Worm (Caenorhabditis elegans): ENCODE results near the gene T23B5.6.

T23B5.6 gene

DNA sequence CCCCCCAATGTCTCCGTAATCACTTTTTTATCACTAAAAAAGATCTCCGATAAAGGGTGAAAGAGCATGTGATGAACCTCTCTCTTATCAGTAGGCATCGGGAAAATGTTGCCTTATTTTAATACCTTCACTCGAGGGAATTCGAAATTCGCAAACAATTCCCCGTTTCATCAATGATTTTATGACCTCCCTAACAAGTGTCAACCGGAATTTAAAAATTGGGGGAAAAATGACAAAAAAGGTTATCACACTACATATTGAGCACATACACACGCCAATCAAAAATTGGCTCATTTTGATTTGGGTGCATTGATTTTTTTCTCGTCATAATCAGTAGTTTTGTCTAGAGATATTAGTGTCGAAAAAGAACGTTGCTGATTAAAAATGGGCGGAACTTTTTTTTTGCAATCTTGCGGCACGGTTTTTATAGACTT, 12.7 kb upstream of the T23B5.6 start (continued):
- TF ChIP-seq madf-5 (GFP tag; IDR thresholded peaks at IDR 0.05) (no peak), nhr-25 (tag; optimal IDR thresholded peaks at IDR 0.05; ENCODE audit: borderline replicate concordance, insufficient read depth) (no peak), lin-15B (tag; optimal IDR thresholded peaks at IDR 0.05) (no peak), tra-1 (GFP tag; IDR thresholded peaks at IDR 0.05) (peak; percentile 95), ceh-82 (tag; optimal IDR thresholded peaks at IDR 0.05) (no peak), zip-2 (tag; optimal IDR thresholded peaks at IDR 0.05) (no peak), set-16 (GFP tag; IDR thresholded peaks at IDR 0.05) (no peak), nhr-28 (tag; optimal IDR thresholded peaks at IDR 0.05) (peak; percentile 88)

DNA sequence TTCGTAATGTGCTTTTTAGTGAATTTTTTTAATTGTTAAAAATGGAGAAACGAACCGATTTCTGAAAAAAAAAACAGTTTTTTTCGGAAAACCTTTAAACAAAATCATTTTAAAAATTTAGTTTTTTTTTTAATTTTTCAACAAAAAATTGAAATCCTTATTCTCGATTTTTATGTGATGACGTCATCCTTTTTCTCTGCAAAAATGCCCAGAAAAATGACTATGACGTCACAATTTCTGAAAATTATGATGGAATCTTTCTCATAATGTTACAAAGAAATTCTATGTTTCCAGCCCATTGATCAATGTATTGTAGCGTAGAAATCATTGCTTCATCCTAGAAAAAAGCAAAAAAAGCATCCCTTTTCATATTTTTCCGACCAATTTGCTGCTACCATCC, 12.3 kb upstream of the T23B5.6 start:
- TF ChIP-seq nhr-111 (GFP tag; optimal IDR thresholded peaks at IDR 0.05) (no peak), lir-3 (tag; optimal IDR thresholded peaks at IDR 0.05) (no peak), arid-1 (GFP tag; conservative IDR thresholded peaks at IDR 0.05) (no peak)

DNA sequence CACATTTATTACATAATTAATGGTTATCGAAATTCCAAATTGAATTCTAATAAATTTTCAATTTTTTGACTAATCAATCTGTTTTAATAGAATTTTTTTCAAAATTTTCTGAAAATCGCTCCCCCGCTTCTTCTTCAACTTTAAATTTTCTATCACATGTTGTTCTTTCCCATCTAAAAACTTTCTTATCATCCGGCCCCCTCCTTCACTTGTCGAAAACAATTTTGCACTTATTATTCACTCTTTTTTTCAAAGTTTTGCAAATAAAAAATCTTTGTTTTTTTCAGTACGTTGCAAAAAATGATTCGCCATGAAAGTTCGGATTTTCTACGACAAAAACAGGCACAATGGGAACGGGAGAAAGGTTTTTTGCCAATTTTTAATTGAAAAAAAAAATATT, 11.3 kb upstream of the T23B5.6 start, which contains the start of gene T23B5.3:
TSS of gene T23B5.3 (plus strand) at position 301 of the 400 bp plus-strand sequence.
- TF ChIP-seq dmd-9 (GFP tag; IDR thresholded peaks at IDR 0.05) = no peak
- no peak for TF ChIP-seq daf-16 (GFP tag; optimal IDR thresholded peaks at IDR 0.05)
- peak; percentile 46 for TF ChIP-seq daf-16 (tag; optimal IDR thresholded peaks at IDR 0.05)

DNA sequence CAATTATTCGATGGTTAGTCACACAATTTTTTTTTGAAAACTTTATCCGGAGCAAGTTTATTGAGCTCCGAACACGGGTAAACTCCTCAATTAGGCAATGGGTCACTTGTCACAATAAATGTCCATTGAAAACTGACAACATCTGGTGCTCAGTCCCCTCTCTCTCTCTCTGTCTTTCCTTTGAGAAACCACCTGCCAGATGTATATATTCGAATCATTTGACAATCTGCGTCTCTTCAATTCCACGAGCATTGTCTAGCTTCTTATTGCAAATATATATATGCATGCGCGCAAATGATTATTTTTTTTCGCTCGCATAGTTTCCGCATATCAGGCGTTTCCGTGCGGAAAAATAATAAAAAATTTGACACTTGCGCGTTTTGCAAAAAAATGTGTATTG, 8.8 kb upstream of the T23B5.6 start:
- TF ChIP-seq R02D3.7 (tag; optimal IDR thresholded peaks at IDR 0.05) (no peak), nhr-11 (tag; optimal IDR thresholded peaks at IDR 0.05) (no peak), Y5F2A.4 (GFP tag; optimal IDR thresholded peaks at IDR 0.05) (no peak), pqm-1 (tag; optimal IDR thresholded peaks at IDR 0.05) (no peak), aly-2 (tag; optimal IDR thresholded peaks at IDR 0.05) (no peak), lin-38 (GFP tag; IDR thresholded peaks at IDR 0.05) (no peak), T20F7.1 (GFP tag; optimal IDR thresholded peaks at IDR 0.05) (no peak), hlh-11 (tag; optimal IDR thresholded peaks at IDR 0.05) (no peak)

DNA sequence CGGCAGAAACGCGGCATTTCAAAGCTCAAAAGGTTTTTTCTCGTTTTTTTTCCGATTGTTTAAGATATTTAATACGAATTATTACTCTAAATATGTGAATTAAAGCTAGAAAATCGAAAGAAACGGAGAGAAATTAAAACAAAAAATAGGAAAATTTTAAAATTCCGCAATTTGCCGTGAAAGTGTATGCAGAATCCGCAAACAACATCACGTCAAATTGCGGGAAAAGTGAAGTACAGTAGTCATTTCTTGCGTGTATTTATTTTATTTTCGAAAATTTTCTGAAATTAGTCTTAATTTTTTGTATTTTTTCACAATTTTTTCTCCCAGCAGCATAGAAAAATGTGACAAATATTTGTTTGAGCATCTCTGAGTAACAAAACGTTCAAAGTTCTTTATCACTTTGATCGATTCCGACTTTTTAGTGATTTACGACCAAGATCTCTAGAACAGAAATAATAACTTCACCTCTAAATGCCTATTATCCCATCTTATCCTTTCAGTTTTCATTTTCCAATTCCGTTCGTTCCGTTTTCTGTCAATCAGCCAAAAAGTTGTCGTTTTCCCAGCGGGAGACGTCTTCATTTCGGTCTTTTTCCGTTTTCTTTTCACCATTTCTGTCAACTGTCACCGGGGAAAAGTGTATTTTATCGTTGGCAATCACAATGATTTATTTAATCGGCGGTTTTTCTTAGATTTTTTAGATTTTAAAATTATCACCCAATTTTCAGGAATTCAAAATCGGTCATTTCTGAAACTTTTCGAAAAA, 8.0 kb upstream of the T23B5.6 start:
- TF ChIP-seq T20F7.1 (GFP tag; optimal IDR thresholded peaks at IDR 0.05) (no peak), nhr-77 (tag; optimal IDR thresholded peaks at IDR 0.05) (no peak), unc-62 (GFP tag; optimal IDR thresholded peaks at IDR 0.05 in 1 of 2) (peak in 1 of 2 experiments; percentile 11), unc-62 (tag; optimal IDR thresholded peaks at IDR 0.05) (no peak), aha-1 (tag) (peak; percentile 16)

DNA sequence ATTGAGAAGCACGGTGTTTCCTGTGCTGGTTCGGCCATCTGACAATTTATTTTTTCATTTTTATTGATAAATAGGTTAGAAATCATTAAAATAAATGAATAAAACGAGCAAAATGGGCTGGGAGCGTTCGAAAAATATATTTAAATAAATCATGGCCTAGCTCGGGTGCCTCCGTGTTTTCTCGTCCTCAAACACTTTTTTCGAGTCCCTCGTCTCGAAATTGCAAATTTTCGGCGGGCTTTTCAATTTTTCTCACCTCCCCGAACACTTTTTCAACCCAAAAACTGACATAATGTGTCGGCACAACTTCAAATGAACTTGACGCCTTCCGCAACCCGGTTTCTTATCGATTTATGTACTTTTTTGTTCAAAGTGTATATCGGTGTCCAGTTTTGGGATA, 7.3 kb upstream of the T23B5.6 start, which contains the start of gene prmt-9:
TSS of gene prmt-9 (minus strand) at position 38 of the 400 bp plus-strand sequence.
- no peak for TF ChIP-seq tag-97 (GFP tag; IDR thresholded peaks at IDR 0.05)
- TF ChIP-seq lsy-2 (tag; optimal IDR thresholded peaks at IDR 0.05) = peak in 1 of 2 experiments; percentile 16
- peak; percentile 68 for TF ChIP-seq dpl-1 (GFP tag; optimal IDR thresholded peaks at IDR 0.05)

DNA sequence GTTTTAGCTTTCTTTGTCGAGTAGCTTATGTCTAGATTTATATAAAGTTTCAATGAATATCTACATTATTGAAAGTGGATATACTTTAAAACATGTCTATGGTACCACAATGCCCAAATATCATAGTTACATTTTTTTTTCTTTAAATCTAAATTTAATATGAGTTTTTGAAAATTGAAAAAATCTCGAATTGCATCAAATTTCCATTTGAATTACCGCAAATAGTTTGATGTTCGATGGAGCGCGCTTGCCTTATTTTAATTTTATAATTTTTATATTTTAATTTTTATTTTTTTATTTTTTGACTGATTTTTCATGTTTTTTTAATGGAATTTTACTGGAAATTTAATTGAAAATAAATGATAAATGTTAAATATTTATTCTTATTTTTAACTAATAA, 2.3 kb downstream of the T23B5.6 start, which contains the start of gene T23B5.4:
TSS of gene T23B5.4 (plus strand) at position 301 of the 400 bp plus-strand sequence.
- no peak for TF ChIP-seq ztf-7 (tag; optimal IDR thresholded peaks at IDR 0.05)
